Fruit fly (Drosophila melanogaster): ENCODE measurements around the gene Ogg1.

DNA sequence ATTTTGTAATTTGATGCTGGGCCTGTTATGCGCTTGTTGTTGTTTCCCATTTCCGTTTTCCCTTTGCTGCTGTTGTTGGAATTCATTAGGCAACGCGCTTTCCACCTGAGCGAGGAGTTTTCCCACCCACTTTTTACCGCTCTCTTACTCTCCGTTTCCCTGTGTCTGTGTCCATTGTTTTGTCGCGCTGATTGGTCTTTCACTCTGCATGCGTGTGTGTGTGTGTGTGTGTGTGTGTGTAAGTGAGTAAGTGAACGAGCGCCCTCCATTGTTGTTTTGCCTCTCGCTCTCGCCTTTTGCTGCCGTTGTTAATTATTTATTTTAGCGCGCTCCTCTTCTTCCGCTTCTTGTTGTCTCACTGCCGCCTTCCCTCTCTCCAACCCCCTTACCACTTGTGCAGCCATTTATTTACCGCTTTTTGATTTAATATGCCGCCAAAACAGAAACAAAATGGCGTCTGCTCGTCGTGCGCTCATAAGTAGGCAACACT is 6.0 kb downstream of the Ogg1 start:
- TF ChIP-seq Hey (tag; optimal IDR thresholded peaks at IDR 0.05) (no peak), fu2 (GFP tag; optimal IDR thresholded peaks at IDR 0.05) (no peak), HmgZ (tag; optimal IDR thresholded peaks at IDR 0.05) (no peak), tx (GFP tag; optimal IDR thresholded peaks at IDR 0.05) (no peak), CG12391 (tag; optimal IDR thresholded peaks at IDR 0.05) (no peak), ken (GFP tag; IDR thresholded peaks at IDR 0.05) (no peak), CG8290 (GFP tag; optimal IDR thresholded peaks at IDR 0.05) (no peak), CG8290 (tag; optimal IDR thresholded peaks at IDR 0.05) (no peak), CrebB (tag; optimal IDR thresholded peaks at IDR 0.05) (no peak), croc (GFP tag; conservative IDR thresholded peaks at IDR 0.05) (no peak), lov (optimal IDR thresholded peaks at IDR 0.05) (no peak), lov (GFP tag; IDR thresholded peaks at IDR 0.05) (no peak), ATbp (GFP tag; optimal IDR thresholded peaks at IDR 0.05) (no peak), Dip3 (GFP tag; optimal IDR thresholded peaks at IDR 0.05) (no peak)
